Fruit fly (Drosophila melanogaster): ENCODE data around the gene CG32444.

CG32444 gene

DNA sequence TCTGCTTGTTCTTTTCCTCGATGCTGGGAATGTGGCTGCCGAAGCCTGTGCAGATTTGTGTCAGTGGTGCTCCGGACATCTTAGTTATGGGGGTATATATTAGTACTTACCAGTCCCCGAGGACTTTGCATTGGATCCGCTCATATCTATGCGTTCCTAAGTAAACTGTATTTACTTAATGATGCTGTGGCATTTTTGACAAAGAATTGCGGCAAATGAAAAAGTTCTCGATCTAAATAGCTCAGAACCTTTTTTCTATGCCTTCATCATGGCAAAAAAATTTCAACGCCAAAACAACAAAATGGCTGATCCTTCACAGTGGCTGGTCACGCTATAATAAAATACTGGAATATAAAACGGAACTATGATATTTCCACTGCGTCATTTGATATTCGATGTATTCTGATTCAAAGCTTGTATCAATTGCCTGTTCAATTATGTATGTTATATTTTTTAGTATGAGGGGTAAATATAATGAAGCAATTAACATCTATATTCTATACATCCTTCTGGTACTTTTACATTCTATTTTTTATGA is 2.5 kb upstream of the CG32444 start, which contains the start of gene MED1 (continued):
- TF ChIP-seq CG16863 (GFP tag; optimal IDR thresholded peaks at IDR 0.05) = no peak
- no peak for TF ChIP-seq CG17361 (GFP tag; IDR thresholded peaks at IDR 0.05)
- TF ChIP-seq ranshi (GFP tag; IDR thresholded peaks at IDR 0.05) = no peak
- peak; percentile 37 for TF ChIP-seq nmo (GFP tag; optimal IDR thresholded peaks at IDR 0.05)
- TF ChIP-seq CG18764 (GFP tag; optimal IDR thresholded peaks at IDR 0.05) = no peak
- peak; percentile 39; the same call in 1 of the 2 replicates for TF ChIP-seq Rfx (GFP tag; IDR thresholded peaks at IDR 0.05)
- no peak for TF ChIP-seq Hr78 (GFP tag; optimal IDR thresholded peaks at IDR 0.05)
- no peak for TF ChIP-seq CG7372 (GFP tag; IDR thresholded peaks at IDR 0.05)
- no peak for TF ChIP-seq CG2202 (tag; optimal IDR thresholded peaks at IDR 0.05)
- TF ChIP-seq vvl (GFP tag; IDR thresholded peaks at IDR 0.05) = no peak; the same call in 1 of the 2 replicates
- TF ChIP-seq az2 (GFP tag; optimal IDR thresholded peaks at IDR 0.05) = no peak
- no peak for TF ChIP-seq Oli (tag; optimal IDR thresholded peaks at IDR 0.05)
- no peak for TF ChIP-seq CG1529 (GFP tag; optimal IDR thresholded peaks at IDR 0.05)
- TF ChIP-seq CG30020 (tag; optimal IDR thresholded peaks at IDR 0.05) = peak; percentile 92
- no peak for TF ChIP-seq CG17328 (GFP tag; IDR thresholded peaks at IDR 0.05)
- no peak for TF ChIP-seq D19A (tag; optimal IDR thresholded peaks at IDR 0.05)
- no peak for TF ChIP-seq CG12391 (tag; optimal IDR thresholded peaks at IDR 0.05)
- no peak for TF ChIP-seq Gsc (GFP tag; IDR thresholded peaks at IDR 0.05)
- TF ChIP-seq CG4282 (GFP tag; optimal IDR thresholded peaks at IDR 0.05) = no peak
- TF ChIP-seq wor (GFP tag; IDR thresholded peaks at IDR 0.05) = no peak
- TF ChIP-seq Ravus (GFP tag; IDR thresholded peaks at IDR 0.05) = no peak
- no peak for TF ChIP-seq da (GFP tag; optimal IDR thresholded peaks at IDR 0.05)

DNA sequence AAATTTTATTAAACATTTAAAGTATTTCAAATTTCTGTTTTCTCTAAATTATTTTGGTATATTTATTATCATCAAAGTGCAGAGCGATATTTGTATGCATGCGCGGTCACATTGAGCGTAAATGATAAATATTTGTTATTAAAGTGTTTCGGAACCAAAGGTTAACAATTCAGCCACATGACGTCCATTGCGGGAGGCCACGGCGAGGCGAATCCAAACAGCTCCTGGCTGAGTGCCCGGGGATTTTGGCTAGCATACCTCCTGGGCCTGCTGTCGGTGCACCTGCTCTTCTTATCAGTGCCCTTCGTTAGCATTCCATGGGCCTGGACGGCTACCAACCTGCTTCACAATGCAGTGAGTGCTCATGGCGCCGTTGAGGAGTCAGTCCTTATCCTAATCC is 1.5 kb upstream of the CG32444 start, which contains the start of gene ORMDL:
ORMDL (plus strand) TSS at position 98 of the 400 bp plus-strand sequence.
- TF ChIP-seq Pdp1 (GFP tag; optimal IDR thresholded peaks at IDR 0.05) = no peak
- peak; percentile 38 for TF ChIP-seq BEAF-32 (GFP tag; optimal IDR thresholded peaks at IDR 0.05)
- TF ChIP-seq gfzf (GFP tag; optimal IDR thresholded peaks at IDR 0.05) = peak; percentile 55
- no peak for TF ChIP-seq H2.0 (GFP tag; IDR thresholded peaks at IDR 0.05)
- TF ChIP-seq CG7271 (tag; optimal IDR thresholded peaks at IDR 0.05) = no peak
- TF ChIP-seq CG5953 (GFP tag; IDR thresholded peaks at IDR 0.05) = 0 out of 2 replicates have a peak, but pooled peaks have one; percentile 5
- TF ChIP-seq Nf-YA (GFP tag; IDR thresholded peaks at IDR 0.05) = no peak
- TF ChIP-seq CG34224 (GFP tag; IDR thresholded peaks at IDR 0.05; ENCODE audit: partially characterized antibody) = peak; percentile 11; the same call in 1 of the 3 replicates
- TF ChIP-seq CG43689 (GFP tag; IDR thresholded peaks at IDR 0.05) = no peak
- TF ChIP-seq CG30431 (GFP tag; optimal IDR thresholded peaks at IDR 0.05) = no peak
- TF ChIP-seq ERR (GFP tag; optimal IDR thresholded peaks at IDR 0.05) = no peak
- TF ChIP-seq CG31388 (GFP tag; optimal IDR thresholded peaks at IDR 0.05) = no peak
- TF ChIP-seq CG13287 (GFP tag; IDR thresholded peaks at IDR 0.05; ENCODE audit: partially characterized antibody) = peak; percentile 30; the same call in 1 of the 2 replicates
- no peak for TF ChIP-seq crol (GFP tag; IDR thresholded peaks at IDR 0.05)
- peak; percentile 78 for TF ChIP-seq MBD-R2 (GFP tag; IDR thresholded peaks at IDR 0.05)
- no peak for TF ChIP-seq CG8478 (optimal IDR thresholded peaks at IDR 0.05)
- no peak for TF ChIP-seq org-1 (GFP tag; optimal IDR thresholded peaks at IDR 0.05)
- peak; percentile 18 for TF ChIP-seq phol (tag; optimal IDR thresholded peaks at IDR 0.05)
- no peak for TF ChIP-seq CG2129 (GFP tag; IDR thresholded peaks at IDR 0.05; ENCODE audit: partially characterized antibody)
- no peak for TF ChIP-seq al (GFP tag; IDR thresholded peaks at IDR 0.05)
- no peak for TF ChIP-seq vvl (GFP tag; IDR thresholded peaks at IDR 0.05)
- peak; percentile 56 for TF ChIP-seq CG9797 (GFP tag; optimal IDR thresholded peaks at IDR 0.05)
- no peak for TF ChIP-seq grn (GFP tag; optimal IDR thresholded peaks at IDR 0.05)
- peak; percentile 23 for TF ChIP-seq CHES-1-like (GFP tag; optimal IDR thresholded peaks at IDR 0.05)
- peak; percentile 15; the same call in 1 of the 3 replicates for TF ChIP-seq Opbp (GFP tag; IDR thresholded peaks at IDR 0.05; ENCODE audit: partially characterized antibody)
- no peak for TF ChIP-seq slbo (GFP tag; IDR thresholded peaks at IDR 0.05)
- no peak for TF ChIP-seq CG10147 (GFP tag; optimal IDR thresholded peaks at IDR 0.05)
- no peak for TF ChIP-seq CG15073 (GFP tag; optimal IDR thresholded peaks at IDR 0.05)
- TF ChIP-seq CG10366 (GFP tag; IDR thresholded peaks at IDR 0.05) = no peak
- TF ChIP-seq Sin3A (optimal IDR thresholded peaks at IDR 0.05) = peak; percentile 4
- no peak for TF ChIP-seq slp2 (GFP tag; optimal IDR thresholded peaks at IDR 0.05)
